Worm (Caenorhabditis elegans) whole organism, early embryonic: Measurements from ENCODE around the gene mes-6.

Source experiments
- F13C5.2 ChIP-seq: sonication (generic microtip); optimal IDR thresholded peaks from 2 replicates; lab custom pipeline; 2017; ENCODE audit warnings: mild to moderate bottlenecking, missing genetic modification characterization, inconsistent platforms, missing compliant biosample characterization
- ama-1 ChIP-seq: fragments of 150-350 bp; optimal IDR thresholded peaks from 2 replicates; lab custom pipeline; 2014
- ceh-36 ChIP-seq: sonication (generic microtip); optimal IDR thresholded peaks from 2 replicates; lab custom pipeline; 2016; ENCODE audit warnings: missing genetic modification characterization, inconsistent platforms, missing compliant biosample characterization
- hmg-4 ChIP-seq: fragments of 200-800 bp; sonication (Bioruptor generic); optimal IDR thresholded peaks from 2 replicates; lab custom pipeline; 2018; ENCODE audit warnings: mild to moderate bottlenecking, missing genetic modification characterization, missing compliant biosample characterization

ce11 chrIV:8472493-8472892 is 38.6 kb upstream of the mes-6 start, which contains the start of gene oat-1:
- TF ChIP-seq F13C5.2 (tag; lab: Kevin White, UChicago) (no peak), ama-1 (lab: Kevin White, UChicago) (no peak), ceh-36 (tag; lab: Kevin White, UChicago) (no peak), hmg-4 (no peak)
